Worm (Caenorhabditis elegans): ENCODE measurements around the gene npr-3.
"Not testable (repeated sequence)": the region's sequence is repeated elsewhere in the genome, so short reads cannot be mapped to it uniquely, and the experiment has no call there.

Gene npr-3

ce11 chrIV:11459684-11460083 lies at the start of gene npr-3:
TSS of gene npr-3 (plus strand) at chrIV:11459984.
- TF ChIP-seq elt-4 (tag; optimal IDR thresholded peaks at IDR 0.05) = no peak

- no peak for TF ChIP-seq ceh-6 (GFP tag; optimal IDR thresholded peaks at IDR 0.05)
- TF ChIP-seq lim-6 (tag; optimal IDR thresholded peaks at IDR 0.05) = no peak
- no peak for TF ChIP-seq tbx-7 (tag; optimal IDR thresholded peaks at IDR 0.05)
- TF ChIP-seq ceh-30 (tag; optimal IDR thresholded peaks at IDR 0.05) = no peak
- TF ChIP-seq ttx-3 (tag; optimal IDR thresholded peaks at IDR 0.05) = no peak
- TF ChIP-seq C38D4.7 (GFP tag; optimal IDR thresholded peaks at IDR 0.05) = no peak
- TF ChIP-seq elt-4 (tag; optimal IDR thresholded peaks at IDR 0.05) = no peak
- TF ChIP-seq ceh-19 (GFP tag; optimal IDR thresholded peaks at IDR 0.05) = no peak
- no peak for TF ChIP-seq sox-4 (tag; optimal IDR thresholded peaks at IDR 0.05)
- TF ChIP-seq madf-2 (tag; optimal IDR thresholded peaks at IDR 0.05) = no peak
- no peak for TF ChIP-seq ceh-9 (tag; optimal IDR thresholded peaks at IDR 0.05)
- TF ChIP-seq Y22D7AL.16 (tag; optimal IDR thresholded peaks at IDR 0.05) = no peak
- TF ChIP-seq ets-4 (tag; optimal IDR thresholded peaks at IDR 0.05) = no peak
- no peak for TF ChIP-seq rnt-1 (tag; optimal IDR thresholded peaks at IDR 0.05)
- TF ChIP-seq mec-3 (tag; optimal IDR thresholded peaks at IDR 0.05; ENCODE audit: borderline replicate concordance) = no peak
Measured at ce11 chrIV:11410084-11410483, 49.7 kb upstream of the npr-3 start, which contains the start of gene gfat-2. TSS of gene gfat-2 (plus strand) at chrIV:11410228.

- TF ChIP-seq sox-4 (tag; optimal IDR thresholded peaks at IDR 0.05) = no peak
- no peak for TF ChIP-seq sdc-2 (tag; optimal IDR thresholded peaks at IDR 0.05)
- no peak for TF ChIP-seq unc-86 (tag; optimal IDR thresholded peaks at IDR 0.05)
- TF ChIP-seq ceh-31 (tag; optimal IDR thresholded peaks at IDR 0.05) = no peak
- TF ChIP-seq C08G9.2 (tag; optimal IDR thresholded peaks at IDR 0.05) = no peak
- no peak for TF ChIP-seq ceh-24 (tag; optimal IDR thresholded peaks at IDR 0.05)
- no peak for TF ChIP-seq unc-55 (GFP tag; optimal IDR thresholded peaks at IDR 0.05)
- no peak for TF ChIP-seq K02D7.2 (tag; optimal IDR thresholded peaks at IDR 0.05)
- no peak for TF ChIP-seq ceh-48 (tag; optimal IDR thresholded peaks at IDR 0.05)
- no peak for TF ChIP-seq madf-2 (tag; optimal IDR thresholded peaks at IDR 0.05)
- TF ChIP-seq ztf-16 (tag; optimal IDR thresholded peaks at IDR 0.05) = no peak
- TF ChIP-seq rnt-1 (tag; optimal IDR thresholded peaks at IDR 0.05) = no peak
- no peak for TF ChIP-seq pros-1 (tag; optimal IDR thresholded peaks at IDR 0.05)
- TF ChIP-seq ceh-30 (tag; optimal IDR thresholded peaks at IDR 0.05) = no peak
- no peak for TF ChIP-seq ceh-9 (tag; optimal IDR thresholded peaks at IDR 0.05)
- no peak for TF ChIP-seq hlh-8 (tag; optimal IDR thresholded peaks at IDR 0.05)
- TF ChIP-seq mec-3 (tag; optimal IDR thresholded peaks at IDR 0.05; ENCODE audit: borderline replicate concordance) = no peak
- TF ChIP-seq ceh-6 (GFP tag; optimal IDR thresholded peaks at IDR 0.05) = no peak
Measured at ce11 chrIV:11414920-11415319, 44.9 kb upstream of the npr-3 start, which contains the start of gene F22B3.10. TSS of gene F22B3.10 (minus strand) at chrIV:11415020.

ce11 chrIV:11416724-11417123 lies 43.1 kb upstream of the npr-3 start, which contains the start of gene F22B3.5:
TSS of gene F22B3.5 (minus strand) at chrIV:11416824.
- TF ChIP-seq tbx-7, madf-2, unc-42 (tag; optimal IDR thresholded peaks at IDR 0.05): not testable (repeated sequence)

ce11 chrIV:11421696-11422095 lies 38.1 kb upstream of the npr-3 start, which contains the start of gene F22B3.7:
TSS of gene F22B3.7 (minus strand) at chrIV:11421796.
- no peak for TF ChIP-seq syd-9 (tag; optimal IDR thresholded peaks at IDR 0.05)
- no peak for TF ChIP-seq ceh-30 (tag; optimal IDR thresholded peaks at IDR 0.05)
- TF ChIP-seq hlh-13 (GFP tag; optimal IDR thresholded peaks at IDR 0.05) = no peak
- TF ChIP-seq lin-11 (tag; optimal IDR thresholded peaks at IDR 0.05) = no peak
- TF ChIP-seq ceh-2 (tag; optimal IDR thresholded peaks at IDR 0.05) = no peak
- no peak for TF ChIP-seq pag-3 (tag; optimal IDR thresholded peaks at IDR 0.05; ENCODE audit: borderline replicate concordance)
- TF ChIP-seq lim-6 (tag; optimal IDR thresholded peaks at IDR 0.05) = no peak
- TF ChIP-seq ceh-45 (GFP tag; IDR thresholded peaks at IDR 0.05) = no peak
- no peak for TF ChIP-seq eyg-1 (tag; optimal IDR thresholded peaks at IDR 0.05)
- no peak for TF ChIP-seq ztf-16 (tag; optimal IDR thresholded peaks at IDR 0.05)
- TF ChIP-seq tbx-2 (tag; optimal IDR thresholded peaks at IDR 0.05) = no peak
- TF ChIP-seq odd-2 (tag; optimal IDR thresholded peaks at IDR 0.05) = no peak
- TF ChIP-seq F13H6.1 (tag; optimal IDR thresholded peaks at IDR 0.05) = no peak
- TF ChIP-seq madf-2 (tag; optimal IDR thresholded peaks at IDR 0.05) = no peak
- TF ChIP-seq ceh-14 (tag; optimal IDR thresholded peaks at IDR 0.05) = no peak
- no peak for TF ChIP-seq nhr-232 (tag; optimal IDR thresholded peaks at IDR 0.05)
- no peak for TF ChIP-seq elt-2 (tag; optimal IDR thresholded peaks at IDR 0.05)
- TF ChIP-seq pros-1 (tag; optimal IDR thresholded peaks at IDR 0.05) = no peak
- TF ChIP-seq hlh-15 (tag; optimal IDR thresholded peaks at IDR 0.05) = no peak
- no peak for TF ChIP-seq ceh-6 (GFP tag; optimal IDR thresholded peaks at IDR 0.05)
